Worm (Caenorhabditis elegans) whole organism, midembryonic: ENCODE measurements around the gene F17A9.5.
A peak's percentile ranks its signal among the peaks of the same experiment; 100 is the strongest.
"Not testable (repeated sequence)": the region's sequence is repeated elsewhere in the genome, so short reads cannot be mapped to it uniquely, and the experiment has no call there.

Experiments used
- T22C8.4 ChIP-seq: fragments of 200-800 bp; sonication (Bioruptor generic); IDR thresholded peaks from 2 replicates; pipeline ENCODE4 v1.3.6; 2022; ENCODE audit warnings: missing genetic modification characterization, missing compliant biosample characterization
- cog-1 ChIP-seq: sonication (generic microtip); optimal IDR thresholded peaks from 2 replicates; lab custom pipeline; 2016; ENCODE audit warnings: missing genetic modification characterization, missing compliant biosample characterization
- flt-1 ChIP-seq: fragments of 200-800 bp; sonication (Bioruptor generic); IDR thresholded peaks from 2 replicates; pipeline ENCODE4 v1.3.6; 2022; ENCODE audit warnings: missing genetic modification characterization, missing compliant biosample characterization
- klf-2 ChIP-seq: fragments of 200-800 bp; sonication (Bioruptor generic); conservative IDR thresholded peaks from 2 replicates; pipeline ENCODE4 v1.3.6; 2022; ENCODE audit warnings: missing genetic modification reagents, missing genetic modification characterization, missing compliant biosample characterization
- med-1 ChIP-seq: sonication (generic microtip); optimal IDR thresholded peaks from 2 replicates; lab custom pipeline; 2017; ENCODE audit warnings: missing genetic modification characterization, mild to moderate bottlenecking, missing compliant biosample characterization, antibody characterized with exemption, missing genetic modification reagents; ENCODE audit not compliant: insufficient read depth
- ref-1 ChIP-seq: fragments of 200-800 bp; sonication (Bioruptor generic); conservative IDR thresholded peaks from 2 replicates; pipeline ENCODE4 v1.3.6; 2022; ENCODE audit warnings: missing genetic modification reagents, missing genetic modification characterization, missing compliant biosample characterization
- tab-1 ChIP-seq: fragments of 200-800 bp; sonication (Bioruptor generic); IDR thresholded peaks from 2 replicates; pipeline ENCODE4 v1.3.6; 2022; ENCODE audit warnings: missing genetic modification characterization, missing compliant biosample characterization
- ztf-23 ChIP-seq: fragments of 200-800 bp; sonication (Bioruptor generic); IDR thresholded peaks from 2 replicates; pipeline ENCODE4 v1.3.6; 2022; ENCODE audit warnings: missing genetic modification reagents, missing genetic modification characterization, missing compliant biosample characterization
- ztf-29 ChIP-seq: fragments of 200-800 bp; sonication (Bioruptor generic); IDR thresholded peaks from 2 replicates; pipeline ENCODE4 v1.3.6; 2022; ENCODE audit warnings: missing genetic modification reagents, missing genetic modification characterization, missing compliant biosample characterization

Gene F17A9.5

ce11 chrV:6103429-6103828, 9.4 kb downstream of the F17A9.5 start, which contains the start of gene Y38A10A.11:
TSS of gene Y38A10A.11 (minus strand) at chrV:6103529.
- TF ChIP-seq ztf-29 (GFP tag; lab: Robert Waterston, UW) = no peak
- TF ChIP-seq T22C8.4 (GFP tag; lab: Robert Waterston, UW) = no peak
- no peak for TF ChIP-seq ztf-23 (GFP tag; lab: Robert Waterston, UW)
- TF ChIP-seq klf-2 (GFP tag; lab: Robert Waterston, UW) = no peak
- no peak for TF ChIP-seq ref-1 (GFP tag; lab: Robert Waterston, UW)

- no peak for TF ChIP-seq T22C8.4 (GFP tag; lab: Robert Waterston, UW)
- TF ChIP-seq tab-1 (GFP tag; lab: Robert Waterston, UW) = no peak
- no peak for TF ChIP-seq flt-1 (GFP tag; lab: Robert Waterston, UW)
- no peak for TF ChIP-seq ztf-23 (GFP tag; lab: Robert Waterston, UW)
- no peak for TF ChIP-seq klf-2 (GFP tag; lab: Robert Waterston, UW)
- no peak for TF ChIP-seq ref-1 (GFP tag; lab: Robert Waterston, UW)
- no peak for TF ChIP-seq cog-1
Measured at ce11 chrV:6101243-6101898, 11.4 kb downstream of the F17A9.5 start.

ce11 chrV:6100492-6101004, 12.2 kb downstream of the F17A9.5 start, which contains the start of gene crt-1:
TSS of gene crt-1 (minus strand) at chrV:6100542.
- TF ChIP-seq klf-2 (GFP tag; lab: Robert Waterston, UW) (no peak), ztf-29 (GFP tag; lab: Robert Waterston, UW) (no peak; the same call in 1 of the 2 replicates), tab-1 (GFP tag; lab: Robert Waterston, UW) (no peak), cog-1 (peak; percentile 79), med-1 (GFP tag; lab: Kevin White, UChicago) (no peak), T22C8.4 (GFP tag; lab: Robert Waterston, UW) (no peak), ref-1 (GFP tag; lab: Robert Waterston, UW) (no peak), ztf-23 (GFP tag; lab: Robert Waterston, UW) (no peak), flt-1 (GFP tag; lab: Robert Waterston, UW) (peak; percentile 61)

ce11 chrV:6099634-6100033, 13.2 kb downstream of the F17A9.5 start:
- TF ChIP-seq flt-1 (GFP tag; lab: Robert Waterston, UW) (no peak), tab-1 (GFP tag; lab: Robert Waterston, UW) (0 out of 2 replicates have a peak, but pooled peaks have one; percentile 5)

- TF ChIP-seq cog-1 (no peak), tab-1 (GFP tag; lab: Robert Waterston, UW) (no peak), med-1 (GFP tag; lab: Kevin White, UChicago) (peak; percentile 4), flt-1 (GFP tag; lab: Robert Waterston, UW) (0 out of 2 replicates have a peak, but pooled peaks have one; percentile 27)
Measured at ce11 chrV:6098755-6099155, 14.0 kb downstream of the F17A9.5 start.

- no peak for TF ChIP-seq tab-1 (GFP tag; lab: Robert Waterston, UW)
- TF ChIP-seq klf-2 (GFP tag; lab: Robert Waterston, UW) = no peak
- TF ChIP-seq flt-1 (GFP tag; lab: Robert Waterston, UW) = no peak
- TF ChIP-seq cog-1 = no peak
- no peak for TF ChIP-seq T22C8.4 (GFP tag; lab: Robert Waterston, UW)
- no peak for TF ChIP-seq ztf-29 (GFP tag; lab: Robert Waterston, UW)
- TF ChIP-seq ref-1 (GFP tag; lab: Robert Waterston, UW) = no peak
- no peak for TF ChIP-seq med-1 (GFP tag; lab: Kevin White, UChicago)
- TF ChIP-seq ztf-23 (GFP tag; lab: Robert Waterston, UW) = no peak
Measured at ce11 chrV:6096559-6097155, 16.1 kb downstream of the F17A9.5 start, which contains the start of gene smut-1. TSS of gene smut-1 (plus strand) at chrV:6097105.

- TF ChIP-seq ztf-29 (GFP tag; lab: Robert Waterston, UW) (no peak), cog-1 (no peak), ref-1 (GFP tag; lab: Robert Waterston, UW) (no peak), tab-1 (GFP tag; lab: Robert Waterston, UW) (no peak), klf-2 (GFP tag; lab: Robert Waterston, UW) (no peak)
Measured at ce11 chrV:6095829-6096228, 17.0 kb downstream of the F17A9.5 start, which contains the start of gene Y38A10A.7. TSS of gene Y38A10A.7 (plus strand) at chrV:6096197.

- peak; percentile 23; the same call in 1 of the 2 replicates for TF ChIP-seq flt-1 (GFP tag; lab: Robert Waterston, UW)
Measured at ce11 chrV:6088977-6089376, 23.8 kb downstream of the F17A9.5 start.

- 0 out of 2 replicates have a peak, but pooled peaks have one; percentile 9 for TF ChIP-seq flt-1 (GFP tag; lab: Robert Waterston, UW)
Measured at ce11 chrV:6072190-6072589, 40.6 kb downstream of the F17A9.5 start.

- not testable (repeated sequence) for TF ChIP-seq med-1 (GFP tag; lab: Kevin White, UChicago); ref-1 (GFP tag; lab: Robert Waterston, UW); tab-1 (GFP tag; lab: Robert Waterston, UW)
Measured at ce11 chrV:6069968-6070367, 42.8 kb downstream of the F17A9.5 start, which contains the start of gene fbxa-214. TSS of gene fbxa-214 (minus strand) at chrV:6070068.
